Fruit fly (Drosophila melanogaster) whole organism, embryonic: ENCODE results near the gene TBC1D16.

Experiments
- Abd-B ChIP-seq: fragments of 200-800 bp; sonication (Bioruptor generic); optimal IDR thresholded peaks from 2 replicates; lab custom pipeline; 2018; ENCODE audit warnings: missing biosample characterization, mild to moderate bottlenecking, missing genetic modification characterization, moderate library complexity
- BEAF-32 ChIP-seq: fragments of 200-800 bp; sonication (Bioruptor generic); optimal IDR thresholded peaks from 3 replicates; lab custom pipeline; 2017; ENCODE audit warnings: missing biosample characterization, missing genetic modification characterization, mild to moderate bottlenecking, moderate library complexity, missing genetic modification reagents
- CG10147 ChIP-seq: fragments of 200-800 bp; sonication (Bioruptor generic); optimal IDR thresholded peaks from 2 replicates; lab custom pipeline; 2019; ENCODE audit warnings: missing biosample characterization, mild to moderate bottlenecking, missing genetic modification characterization, moderate library complexity
- CG1024 ChIP-seq: fragments of 200-800 bp; sonication (Bioruptor generic); IDR thresholded peaks from 2 replicates; pipeline ENCODE4 v1.3.6; 2022; ENCODE audit warnings: missing biosample characterization, missing genetic modification characterization
- CG12769 ChIP-seq: fragments of 200-800 bp; sonication (Bioruptor generic); optimal IDR thresholded peaks from 2 replicates; lab custom pipeline; 2019; ENCODE audit warnings: missing biosample characterization, mild to moderate bottlenecking, missing genetic modification characterization, moderate library complexity
- CG13287 ChIP-seq: fragments of 200-800 bp; sonication (Bioruptor generic); IDR thresholded peaks from 2 replicates; pipeline ENCODE4 v1.3.6; 2022; ENCODE audit warnings: missing biosample characterization, missing genetic modification characterization; ENCODE audit not compliant: partially characterized antibody
- CG15514 ChIP-seq: fragments of 200-800 bp; sonication (Bioruptor generic); optimal IDR thresholded peaks from 3 replicates; lab custom pipeline; 2017; ENCODE audit warnings: missing biosample characterization, missing genetic modification characterization, mild to moderate bottlenecking, moderate library complexity, missing genetic modification reagents
- CG17802 ChIP-seq: fragments of 200-800 bp; sonication (Bioruptor generic); optimal IDR thresholded peaks from 2 replicates; lab custom pipeline; 2018; ENCODE audit warnings: missing biosample characterization, mild to moderate bottlenecking, missing genetic modification characterization, moderate library complexity
- CG17912 ChIP-seq: fragments of 200-800 bp; sonication (Bioruptor generic); optimal IDR thresholded peaks from 2 replicates; lab custom pipeline; 2018; ENCODE audit warnings: missing biosample characterization, mild to moderate bottlenecking, missing genetic modification characterization
- CG18011 ChIP-seq: fragments of 200-800 bp; sonication (Bioruptor generic); optimal IDR thresholded peaks from 2 replicates; lab custom pipeline; 2017; ENCODE audit warnings: missing biosample characterization, missing genetic modification characterization, mild to moderate bottlenecking, moderate library complexity, missing genotype
- CG18619 ChIP-seq: fragments of 200-800 bp; sonication (Bioruptor generic); optimal IDR thresholded peaks from 3 replicates; lab custom pipeline; 2017; ENCODE audit warnings: missing biosample characterization, mild to moderate bottlenecking, missing genetic modification characterization
- CG2116 ChIP-seq: fragments of 200-800 bp; sonication (Bioruptor generic); optimal IDR thresholded peaks from 3 replicates; lab custom pipeline; 2018; ENCODE audit warnings: missing biosample characterization, mild to moderate bottlenecking, missing genetic modification characterization
- CG2120 ChIP-seq: fragments of 200-800 bp; sonication (Bioruptor generic); optimal IDR thresholded peaks from 3 replicates; lab custom pipeline; 2016; ENCODE audit warnings: missing biosample characterization, missing genetic modification characterization
- CG34224 ChIP-seq: fragments of 200-800 bp; sonication (Bioruptor generic); IDR thresholded peaks from 3 replicates; pipeline ENCODE4 v1.3.6; 2022; ENCODE audit warnings: missing biosample characterization, missing genetic modification characterization; ENCODE audit not compliant: partially characterized antibody
- CG42726 ChIP-seq: fragments of 200-800 bp; sonication (Bioruptor generic); IDR thresholded peaks from 2 replicates; pipeline ENCODE4 v1.3.6; 2022; ENCODE audit warnings: missing biosample characterization, missing genetic modification characterization; ENCODE audit not compliant: partially characterized antibody
- CG4360 ChIP-seq: fragments of 200-800 bp; sonication (Bioruptor generic); IDR thresholded peaks from 2 replicates; pipeline ENCODE4 v1.3.6; 2022; ENCODE audit warnings: missing biosample characterization, missing genetic modification characterization
- CG4424 ChIP-seq: fragments of 200-800 bp; sonication (Bioruptor generic); optimal IDR thresholded peaks from 3 replicates; lab custom pipeline; 2016; ENCODE audit warnings: missing biosample characterization, missing genetic modification characterization
- CG5180 ChIP-seq: fragments of 200-800 bp; sonication (Bioruptor generic); optimal IDR thresholded peaks from 3 replicates; lab custom pipeline; 2017; ENCODE audit warnings: missing biosample characterization, missing genetic modification characterization, mild to moderate bottlenecking, moderate library complexity, missing genetic modification reagents
- CG6272 ChIP-seq: fragments of 200-800 bp; sonication (Bioruptor generic); IDR thresholded peaks from 2 replicates; pipeline ENCODE4 v1.3.6; 2022; ENCODE audit warnings: missing biosample characterization, missing genetic modification characterization
- CG7963 ChIP-seq: fragments of 200-800 bp; sonication (Bioruptor generic); IDR thresholded peaks from 3 replicates; pipeline ENCODE4 v1.3.6; 2022; ENCODE audit warnings: missing biosample characterization, missing genetic modification characterization; ENCODE audit not compliant: partially characterized antibody
- CG7987 ChIP-seq: fragments of 200-800 bp; sonication (Bioruptor generic); optimal IDR thresholded peaks from 2 replicates; lab custom pipeline; 2018; ENCODE audit warnings: missing biosample characterization, mild to moderate bottlenecking, missing genetic modification characterization, moderate library complexity
- CG8478 ChIP-seq: fragments of >200 bp; optimal IDR thresholded peaks from 2 replicates; lab custom pipeline; 2018
- CG9609 ChIP-seq: fragments of 200-800 bp; sonication (Bioruptor generic); optimal IDR thresholded peaks from 3 replicates; lab custom pipeline; 2016; ENCODE audit warnings: missing biosample characterization, missing genetic modification characterization
- CG9727 ChIP-seq: fragments of 200-800 bp; sonication (Bioruptor generic); optimal IDR thresholded peaks from 3 replicates; lab custom pipeline; 2017; ENCODE audit warnings: missing biosample characterization, mild to moderate bottlenecking, missing genetic modification characterization
- Dip2 ChIP-seq: fragments of 200-800 bp; sonication (Bioruptor generic); IDR thresholded peaks from 2 replicates; pipeline ENCODE4 v1.3.6; 2022; ENCODE audit warnings: missing biosample characterization, missing genetic modification characterization
- Dp ChIP-seq: fragments of 200-800 bp; sonication (Bioruptor generic); optimal IDR thresholded peaks from 2 replicates; lab custom pipeline; 2018; ENCODE audit warnings: missing biosample characterization, mild to moderate bottlenecking, missing genetic modification characterization, moderate library complexity
- Hand ChIP-seq: fragments of 200-800 bp; sonication (Bioruptor generic); optimal IDR thresholded peaks from 2 replicates; lab custom pipeline; 2017; ENCODE audit warnings: mild to moderate bottlenecking, missing biosample characterization, missing genetic modification reagents, missing genetic modification characterization
- Mad ChIP-seq: fragments of 200-800 bp; sonication (Bioruptor generic); optimal IDR thresholded peaks from 2 replicates; lab custom pipeline; 2016; ENCODE audit warnings: missing biosample characterization, missing genetic modification characterization
- Neu2 ChIP-seq: fragments of 200-800 bp; sonication (Bioruptor generic); optimal IDR thresholded peaks from 3 replicates; lab custom pipeline; 2016; ENCODE audit warnings: missing biosample characterization, missing genetic modification characterization, borderline replicate concordance
- Nf-YC ChIP-seq: fragments of 200-800 bp; optimal IDR thresholded peaks from 3 replicates; lab custom pipeline; 2019; ENCODE audit warnings: missing biosample characterization, mild to moderate bottlenecking, missing genetic modification characterization, moderate library complexity
- Oli ChIP-seq: fragments of 200-800 bp; sonication (Bioruptor generic); optimal IDR thresholded peaks from 2 replicates; lab custom pipeline; 2018; ENCODE audit warnings: missing biosample characterization, mild to moderate bottlenecking, missing genetic modification characterization, moderate library complexity
- Ptx1 ChIP-seq: fragments of 200-800 bp; sonication (Bioruptor generic); IDR thresholded peaks from 2 replicates; pipeline ENCODE4 v1.3.6; 2022; ENCODE audit warnings: missing biosample characterization, missing genetic modification characterization
- Rx ChIP-seq: fragments of 200-800 bp; sonication (Bioruptor generic); IDR thresholded peaks from 2 replicates; pipeline ENCODE4 v1.3.6; 2022; ENCODE audit warnings: missing biosample characterization, missing genetic modification characterization
- Scr ChIP-seq: fragments of 200-800 bp; sonication (Bioruptor generic); IDR thresholded peaks from 2 replicates; pipeline ENCODE4 v1.3.6; 2022; ENCODE audit warnings: missing biosample characterization, missing genetic modification characterization; ENCODE audit not compliant: partially characterized antibody
- Six4 ChIP-seq: fragments of 200-800 bp; sonication (Bioruptor generic); optimal IDR thresholded peaks from 2 replicates; lab custom pipeline; 2016; ENCODE audit warnings: missing biosample characterization, missing genetic modification characterization
- YL-1 ChIP-seq: fragments of 200-800 bp; sonication (Bioruptor generic); optimal IDR thresholded peaks from 3 replicates; lab custom pipeline; 2017; ENCODE audit warnings: missing biosample characterization, mild to moderate bottlenecking, missing genetic modification characterization
- cad ChIP-seq: fragments of >200 bp; optimal IDR thresholded peaks from 2 replicates; lab custom pipeline; 2017; ENCODE audit warnings: missing biosample characterization, missing genetic modification characterization
- crp ChIP-seq, 2 experiments: fragments of 200-800 bp; sonication (Bioruptor generic); optimal IDR thresholded peaks; 2 replicates in 1 of 2; 3 replicates in 1 of 2; lab custom pipeline; 2017; ENCODE audit warnings: missing biosample characterization in 2 of 2, missing genetic modification characterization in 2 of 2, mild to moderate bottlenecking in 1 of 2, moderate library complexity in 1 of 2
- dpn ChIP-seq, 2 experiments: fragments of 200-800 bp; sonication (Bioruptor generic); optimal IDR thresholded peaks; 3 replicates each; lab custom pipeline; 2016; ENCODE audit warnings: missing biosample characterization in 2 of 2, missing genetic modification characterization in 2 of 2
- dysf ChIP-seq: fragments of 200-800 bp; sonication (Bioruptor generic); IDR thresholded peaks from 3 replicates; pipeline ENCODE4 v1.3.6; 2022; ENCODE audit warnings: missing biosample characterization, missing genetic modification characterization
- fru ChIP-seq: fragments of >200 bp; optimal IDR thresholded peaks from 2 replicates; lab custom pipeline; 2017
- ftz-f1 ChIP-seq: fragments of 200-800 bp; sonication (Bioruptor generic); optimal IDR thresholded peaks from 2 replicates; lab custom pipeline; 2016; ENCODE audit warnings: missing biosample characterization, missing genetic modification characterization
- gfzf ChIP-seq: fragments of 200-800 bp; sonication (Bioruptor generic); optimal IDR thresholded peaks from 2 replicates; lab custom pipeline; 2016; ENCODE audit warnings: missing biosample characterization, mild to moderate bottlenecking, missing genetic modification characterization, moderate library complexity
- grau ChIP-seq: fragments of 200-800 bp; optimal IDR thresholded peaks from 3 replicates; lab custom pipeline; 2019; ENCODE audit warnings: missing biosample characterization, mild to moderate bottlenecking, missing genetic modification characterization, moderate library complexity
- jumu ChIP-seq: fragments of 200-800 bp; sonication (Bioruptor generic); optimal IDR thresholded peaks from 3 replicates; lab custom pipeline; 2016; ENCODE audit warnings: missing biosample characterization, missing genetic modification characterization
- ken ChIP-seq: fragments of 200-800 bp; sonication (Bioruptor generic); IDR thresholded peaks from 3 replicates; pipeline ENCODE4 v1.3.6; 2022; ENCODE audit warnings: missing biosample characterization, missing genetic modification characterization
- nerfin-2 ChIP-seq: fragments of 200-800 bp; sonication (Bioruptor generic); IDR thresholded peaks from 2 replicates; pipeline ENCODE4 v1.3.6; 2022; ENCODE audit warnings: missing biosample characterization, missing genetic modification characterization; ENCODE audit not compliant: partially characterized antibody
- sug ChIP-seq: fragments of 200-800 bp; optimal IDR thresholded peaks from 2 replicates; lab custom pipeline; 2019; ENCODE audit warnings: missing biosample characterization, mild to moderate bottlenecking, missing genetic modification characterization, moderate library complexity
- vnd ChIP-seq: fragments of 200-800 bp; sonication (Bioruptor generic); IDR thresholded peaks from 3 replicates; pipeline ENCODE4 v1.3.6; 2022; ENCODE audit warnings: missing biosample characterization, missing genetic modification characterization; ENCODE audit not compliant: partially characterized antibody
- zf30C ChIP-seq: fragments of 200-800 bp; sonication (Bioruptor generic); optimal IDR thresholded peaks from 3 replicates; lab custom pipeline; 2018; ENCODE audit warnings: missing biosample characterization, mild to moderate bottlenecking, missing genetic modification characterization

The TBC1D16 gene

DNA sequence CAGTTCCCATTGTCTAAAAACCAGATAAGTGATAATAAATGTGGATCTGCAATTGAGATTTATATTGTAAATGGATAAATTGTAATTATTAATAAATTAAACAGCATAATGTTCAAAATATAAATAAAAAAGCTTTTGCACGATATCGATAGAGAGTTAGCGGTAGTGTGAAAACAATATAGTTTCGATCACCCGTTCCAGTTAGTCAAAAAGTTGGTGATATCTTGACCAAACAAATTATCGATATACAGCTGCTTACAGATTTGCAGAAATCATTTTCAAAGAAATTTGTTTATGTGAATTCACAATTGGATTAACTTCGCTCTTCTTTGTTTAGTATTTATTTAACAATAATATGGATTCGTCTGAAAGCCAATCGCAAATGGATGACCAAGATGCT lies 3.7 kb upstream of the TBC1D16 start, which contains the start of gene Nse4 (continued):
- TF ChIP-seq Dp (GFP tag; lab: Kevin White, UChicago) (peak; percentile 75), CG7963 (peak; percentile 90), zf30C (GFP tag; lab: Kevin White, UChicago) (no peak), vnd (GFP tag; lab: Robert Waterston, UW) (peak; percentile 88), nerfin-2 (GFP tag; lab: Robert Waterston, UW) (peak; percentile 83), CG17802 (tag; lab: Kevin White, UChicago) (peak; percentile 41), CG13287 (peak; percentile 86), CG4360 (GFP tag; lab: Robert Waterston, UW) (no peak), Rx (GFP tag; lab: Robert Waterston, UW) (no peak), ftz-f1 (no peak), crp (GFP tag; optimal IDR thresholded peaks at IDR 0.05; lab: Kevin White, UChicago) (peak in 1 of 2 experiments; percentile 70), Dip2 (GFP tag; lab: Robert Waterston, UW) (no peak), CG2116 (GFP tag; lab: Kevin White, UChicago) (peak; percentile 69), sug (tag; lab: Kevin White, UChicago) (peak; percentile 2), Scr (peak; percentile 79)
- TF ChIP-seq, all 482 proteins: peak for 65

DNA sequence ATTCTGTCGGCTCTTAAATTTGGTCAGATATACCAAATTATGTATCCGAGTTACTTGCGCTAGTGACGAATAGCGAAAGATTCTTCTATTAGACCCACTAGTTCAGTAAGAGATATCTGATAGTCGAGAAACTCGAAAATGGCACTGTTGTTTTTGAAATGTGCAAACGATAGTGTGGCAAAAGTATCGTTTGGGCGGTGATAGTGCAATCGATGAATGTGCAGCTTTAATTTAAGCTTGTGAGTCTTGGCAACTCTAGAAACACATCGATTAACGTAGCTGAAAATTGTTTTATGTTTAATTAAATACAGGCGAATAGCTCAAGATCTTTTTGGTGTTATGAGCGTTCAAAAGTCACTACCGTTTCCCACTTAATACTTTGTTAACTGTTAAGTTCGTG lies 1.9 kb upstream of the TBC1D16 start, which contains the start of gene STUB1:
Gene STUB1, plus strand, starts transcription at position 232 of the 400 bp plus-strand sequence.
- TF ChIP-seq Neu2 (GFP tag; lab: Kevin White, UChicago): no peak
- no peak for TF ChIP-seq Mad
- TF ChIP-seq CG15514 (GFP tag; lab: Kevin White, UChicago): peak; percentile 67
- TF ChIP-seq Hand (GFP tag; lab: Kevin White, UChicago): no peak
- no peak for TF ChIP-seq CG18011 (GFP tag; lab: Kevin White, UChicago)
- no peak for TF ChIP-seq CG9727
- no peak for TF ChIP-seq CG4424 (GFP tag; lab: Kevin White, UChicago)
- peak; percentile 98 for TF ChIP-seq CG42726 (GFP tag; lab: Robert Waterston, UW)
- no peak for TF ChIP-seq Oli (tag; lab: Kevin White, UChicago)
- no peak for TF ChIP-seq cad (GFP tag; lab: Kevin White, UChicago)
- no peak for TF ChIP-seq CG12769 (tag; lab: Kevin White, UChicago)
- TF ChIP-seq Abd-B: no peak
- peak; percentile 31; the same call in 1 of the 2 replicates for TF ChIP-seq CG6272 (GFP tag; lab: Robert Waterston, UW)
- TF ChIP-seq Six4 (GFP tag; lab: Kevin White, UChicago): no peak
- peak; percentile 3 for TF ChIP-seq gfzf (GFP tag; lab: Kevin White, UChicago)
- TF ChIP-seq CG8478 (lab: Kevin White, UChicago): no peak
- TF ChIP-seq Nf-YC (tag; lab: Kevin White, UChicago): no peak
- no peak for TF ChIP-seq CG9609 (GFP tag; lab: Kevin White, UChicago)
- no peak for TF ChIP-seq CG18619
- no peak for TF ChIP-seq CG5180
- TF ChIP-seq CG7987 (GFP tag; lab: Kevin White, UChicago): no peak
- TF ChIP-seq CG34224: peak; percentile 98
- no peak for TF ChIP-seq CG1024 (GFP tag; lab: Robert Waterston, UW)
- peak in 1 of 2 experiments; percentile 14 for TF ChIP-seq dpn (GFP tag; optimal IDR thresholded peaks at IDR 0.05; lab: Kevin White, UChicago)
- no peak for TF ChIP-seq grau (tag; lab: Kevin White, UChicago)
- no peak for TF ChIP-seq Ptx1 (GFP tag; lab: Robert Waterston, UW)
- TF ChIP-seq zf30C (GFP tag; lab: Kevin White, UChicago): no peak
- TF ChIP-seq dysf (GFP tag; lab: Robert Waterston, UW): no peak
- no peak for TF ChIP-seq CG10147
- TF ChIP-seq ken (GFP tag; lab: Robert Waterston, UW): no peak
- no peak for TF ChIP-seq jumu
- TF ChIP-seq YL-1: peak; percentile 43
- TF ChIP-seq fru: no peak
- peak; percentile 94 for TF ChIP-seq BEAF-32 (GFP tag; lab: Kevin White, UChicago)
- TF ChIP-seq CG17912 (GFP tag; lab: Kevin White, UChicago): no peak
- TF ChIP-seq CG2120 (GFP tag; lab: Kevin White, UChicago): peak; percentile 54
